Fruit fly (Drosophila melanogaster) whole organism, embryonic: ENCODE results near the gene Pi3K21B.

Source experiments
- B-H2 ChIP-seq: fragments of 200-800 bp; sonication (Bioruptor generic); optimal IDR thresholded peaks from 2 replicates; lab custom pipeline; 2018; ENCODE audit warnings: missing biosample characterization, mild to moderate bottlenecking, missing genetic modification characterization
- CG10462 ChIP-seq: fragments of 200-800 bp; sonication (Bioruptor generic); optimal IDR thresholded peaks from 2 replicates; lab custom pipeline; 2016; ENCODE audit warnings: missing biosample characterization, missing genetic modification characterization
- CG11504 ChIP-seq: fragments of 200-800 bp; sonication (Bioruptor generic); optimal IDR thresholded peaks from 3 replicates; lab custom pipeline; 2019; ENCODE audit warnings: missing biosample characterization, mild to moderate bottlenecking, missing genetic modification characterization, moderate library complexity
- CG12659 ChIP-seq: fragments of 200-800 bp; sonication (Bioruptor generic); optimal IDR thresholded peaks from 3 replicates; lab custom pipeline; 2017; ENCODE audit warnings: mild to moderate bottlenecking, missing biosample characterization, missing genetic modification reagents, missing genetic modification characterization
- CG13424 ChIP-seq: fragments of 200-800 bp; sonication (Bioruptor generic); optimal IDR thresholded peaks from 2 replicates; lab custom pipeline; 2019; ENCODE audit warnings: missing biosample characterization, mild to moderate bottlenecking, missing genetic modification characterization, moderate library complexity
- CG16813 ChIP-seq: fragments of 200-800 bp; sonication (Bioruptor generic); IDR thresholded peaks from 3 replicates; pipeline ENCODE4 v1.3.6; 2022; ENCODE audit warnings: missing biosample characterization, missing genetic modification characterization; ENCODE audit not compliant: partially characterized antibody
- CG17912 ChIP-seq: fragments of 200-800 bp; sonication (Bioruptor generic); optimal IDR thresholded peaks from 2 replicates; lab custom pipeline; 2018; ENCODE audit warnings: missing biosample characterization, mild to moderate bottlenecking, missing genetic modification characterization
- CG2199 ChIP-seq: fragments of 200-800 bp; sonication (Bioruptor generic); IDR thresholded peaks from 3 replicates; pipeline ENCODE4 v1.3.6; 2022; ENCODE audit warnings: missing biosample characterization, missing genetic modification characterization
- CG2678 ChIP-seq: fragments of 200-800 bp; sonication (Bioruptor generic); optimal IDR thresholded peaks from 3 replicates; lab custom pipeline; 2019; ENCODE audit warnings: missing biosample characterization, mild to moderate bottlenecking, missing genetic modification characterization, moderate library complexity
- CG31224 ChIP-seq: fragments of 200-800 bp; sonication (Bioruptor generic); IDR thresholded peaks from 2 replicates; pipeline ENCODE4 v1.3.6; 2022; ENCODE audit warnings: missing biosample characterization, missing genetic modification characterization
- CG3163 ChIP-seq: fragments of 200-800 bp; sonication (Bioruptor generic); optimal IDR thresholded peaks from 3 replicates; lab custom pipeline; 2016; ENCODE audit warnings: missing biosample characterization, missing genetic modification characterization
- CG32767 ChIP-seq: fragments of 200-800 bp; sonication (Bioruptor generic); IDR thresholded peaks from 2 replicates; pipeline ENCODE4 v1.3.6; 2022; ENCODE audit warnings: missing biosample characterization, missing genetic modification characterization
- CG34422 ChIP-seq: fragments of 200-800 bp; sonication (Bioruptor generic); IDR thresholded peaks from 3 replicates; pipeline ENCODE4 v1.3.6; 2022; ENCODE audit warnings: missing biosample characterization, missing genetic modification characterization
- CG7372 ChIP-seq: fragments of 200-800 bp; sonication (Bioruptor generic); IDR thresholded peaks from 2 replicates; pipeline ENCODE4 v1.3.6; 2022; ENCODE audit warnings: missing biosample characterization, missing genetic modification characterization
- CG8765 ChIP-seq: fragments of 200-800 bp; sonication (Bioruptor generic); IDR thresholded peaks from 2 replicates; pipeline ENCODE4 v1.3.6; 2022; ENCODE audit warnings: missing biosample characterization, missing genetic modification characterization
- CG9437 ChIP-seq: fragments of 200-800 bp; sonication (Bioruptor generic); optimal IDR thresholded peaks from 2 replicates; lab custom pipeline; 2018; ENCODE audit warnings: missing biosample characterization, mild to moderate bottlenecking, missing genetic modification characterization
- CG9727 ChIP-seq: fragments of 200-800 bp; sonication (Bioruptor generic); optimal IDR thresholded peaks from 3 replicates; lab custom pipeline; 2017; ENCODE audit warnings: missing biosample characterization, mild to moderate bottlenecking, missing genetic modification characterization
- CTCF ChIP-seq: fragments of 200-800 bp; sonication (Bioruptor generic); optimal IDR thresholded peaks from 2 replicates; lab custom pipeline; 2017; ENCODE audit warnings: missing biosample characterization, mild to moderate bottlenecking, missing genetic modification characterization, moderate library complexity
- Dip3 ChIP-seq: fragments of 200-800 bp; sonication (Bioruptor generic); optimal IDR thresholded peaks from 3 replicates; lab custom pipeline; 2016; ENCODE audit warnings: missing biosample characterization, missing genetic modification characterization
- HmgD ChIP-seq: fragments of 200-800 bp; sonication (Bioruptor generic); optimal IDR thresholded peaks from 3 replicates; lab custom pipeline; 2016; ENCODE audit warnings: missing biosample characterization, missing genetic modification characterization
- MTF-1 ChIP-seq: fragments of 200-800 bp; sonication (Bioruptor generic); optimal IDR thresholded peaks from 2 replicates; lab custom pipeline; 2018; ENCODE audit warnings: missing biosample characterization, mild to moderate bottlenecking, missing genetic modification characterization, borderline replicate concordance
- Opbp ChIP-seq: fragments of 200-800 bp; sonication (Bioruptor generic); IDR thresholded peaks from 3 replicates; pipeline ENCODE4 v1.3.6; 2022; ENCODE audit warnings: missing biosample characterization, missing genetic modification characterization; ENCODE audit not compliant: partially characterized antibody
- Optix ChIP-seq: fragments of 200-800 bp; sonication (Bioruptor generic); IDR thresholded peaks from 3 replicates; pipeline ENCODE4 v1.3.6; 2022; ENCODE audit warnings: missing biosample characterization, missing genetic modification characterization
- Ravus ChIP-seq: fragments of 200-800 bp; sonication (Bioruptor generic); IDR thresholded peaks from 2 replicates; pipeline ENCODE4 v1.3.6; 2022; ENCODE audit warnings: missing biosample characterization, missing genetic modification characterization
- Rx ChIP-seq: fragments of 200-800 bp; sonication (Bioruptor generic); IDR thresholded peaks from 2 replicates; pipeline ENCODE4 v1.3.6; 2022; ENCODE audit warnings: missing biosample characterization, missing genetic modification characterization
- Spps ChIP-seq: fragments of 200-800 bp; sonication (Bioruptor generic); optimal IDR thresholded peaks from 2 replicates; lab custom pipeline; 2018; ENCODE audit warnings: missing biosample characterization, mild to moderate bottlenecking, missing genetic modification characterization
- Sry-δ ChIP-seq: fragments of 200-800 bp; sonication (Bioruptor generic); optimal IDR thresholded peaks from 2 replicates; lab custom pipeline; 2016; ENCODE audit warnings: missing biosample characterization, missing genetic modification characterization
- Stat92E ChIP-seq, 3 experiments: fragments of >200 bp in 2 of 3; fragments of 200-800 bp in 1 of 3; sonication (Bioruptor generic) in 1 of 3; optimal IDR thresholded peaks; 2 replicates each; lab custom pipeline; 2017 to 2019; ENCODE audit warnings: missing biosample characterization in 3 of 3, missing genetic modification characterization in 3 of 3, mild to moderate bottlenecking in 1 of 3, moderate library complexity in 1 of 3
- Tbp ChIP-seq: fragments of >200 bp; optimal IDR thresholded peaks from 2 replicates; lab custom pipeline; 2018; ENCODE audit warnings: missing biosample characterization, missing genetic modification characterization
- Usf ChIP-seq: fragments of 200-800 bp; sonication (Bioruptor generic); optimal IDR thresholded peaks from 2 replicates; lab custom pipeline; 2017; ENCODE audit warnings: missing genotype, missing biosample characterization, missing genetic modification characterization
- YL-1 ChIP-seq: fragments of 200-800 bp; sonication (Bioruptor generic); optimal IDR thresholded peaks from 3 replicates; lab custom pipeline; 2017; ENCODE audit warnings: missing biosample characterization, mild to moderate bottlenecking, missing genetic modification characterization
- br ChIP-seq: fragments of >200 bp; optimal IDR thresholded peaks from 2 replicates; lab custom pipeline; 2017
- bsh ChIP-seq, 2 experiments: fragments of 200-800 bp; sonication (Bioruptor generic); optimal IDR thresholded peaks; 2 replicates each; lab custom pipeline; 2017 to 2018; ENCODE audit warnings: mild to moderate bottlenecking in 2 of 2, missing biosample characterization in 2 of 2, missing genetic modification characterization in 2 of 2, moderate library complexity in 1 of 2
- caup ChIP-seq: fragments of 200-800 bp; sonication (Bioruptor generic); optimal IDR thresholded peaks from 3 replicates; lab custom pipeline; 2017; ENCODE audit warnings: missing biosample characterization, mild to moderate bottlenecking, missing genetic modification characterization, moderate library complexity; ENCODE audit not compliant: severe bottlenecking
- esg ChIP-seq: fragments of 200-800 bp; sonication (Bioruptor generic); conservative IDR thresholded peaks from 2 replicates; pipeline ENCODE4 v1.3.6; 2022; ENCODE audit warnings: missing biosample characterization, missing genetic modification characterization
- gem ChIP-seq: fragments of 200-800 bp; sonication (Bioruptor generic); optimal IDR thresholded peaks from 2 replicates; lab custom pipeline; 2019; ENCODE audit warnings: missing biosample characterization, mild to moderate bottlenecking, missing genetic modification characterization, moderate library complexity
- grn ChIP-seq: fragments of 200-800 bp; sonication (Bioruptor generic); optimal IDR thresholded peaks from 3 replicates; lab custom pipeline; 2017; ENCODE audit warnings: missing biosample characterization, missing genetic modification characterization
- gro ChIP-seq: fragments of 200-800 bp; sonication (Bioruptor generic); optimal IDR thresholded peaks from 2 replicates; lab custom pipeline; 2016; ENCODE audit warnings: missing biosample characterization, missing genetic modification characterization
- jing ChIP-seq: fragments of 200-800 bp; sonication (Bioruptor generic); optimal IDR thresholded peaks from 2 replicates; lab custom pipeline; 2018; ENCODE audit warnings: missing biosample characterization, mild to moderate bottlenecking, missing genetic modification characterization
- nerfin-2 ChIP-seq: fragments of 200-800 bp; sonication (Bioruptor generic); IDR thresholded peaks from 2 replicates; pipeline ENCODE4 v1.3.6; 2022; ENCODE audit warnings: missing biosample characterization, missing genetic modification characterization; ENCODE audit not compliant: partially characterized antibody
- nmo ChIP-seq: fragments of 200-800 bp; sonication (Bioruptor generic); optimal IDR thresholded peaks from 2 replicates; lab custom pipeline; 2018; ENCODE audit warnings: missing biosample characterization, mild to moderate bottlenecking, missing genetic modification characterization, moderate library complexity
- onecut ChIP-seq: fragments of 200-800 bp; sonication (Bioruptor generic); IDR thresholded peaks from 2 replicates; pipeline ENCODE4 v1.3.6; 2022; ENCODE audit warnings: missing biosample characterization, missing genetic modification characterization
- pan ChIP-seq, 4 experiments: fragments of >200 bp in 3 of 4; fragments of 200-800 bp in 1 of 4; sonication (Bioruptor generic) in 1 of 4; optimal IDR thresholded peaks in 3 of 4; IDR thresholded peaks in 1 of 4; 2 replicates each; pipeline versions ENCODE4 v1.3.6 to Lab custom; 2017 to 2022; ENCODE audit warnings: missing biosample characterization in 2 of 4, missing genetic modification characterization in 2 of 4, mixed read lengths in 1 of 4
- peb ChIP-seq: fragments of 200-800 bp; sonication (Bioruptor generic); IDR thresholded peaks from 2 replicates; pipeline ENCODE4 v1.3.6; 2022; ENCODE audit warnings: missing biosample characterization, missing genetic modification characterization
- schlank ChIP-seq: fragments of 200-800 bp; sonication (Bioruptor generic); optimal IDR thresholded peaks from 2 replicates; lab custom pipeline; 2018; ENCODE audit warnings: missing biosample characterization, mild to moderate bottlenecking, missing genetic modification characterization
- sens ChIP-seq: fragments of 200-800 bp; sonication (Bioruptor generic); peaks from one replicate; lab custom pipeline; 2016; ENCODE audit warnings: missing biosample characterization, missing genetic modification characterization
- seq ChIP-seq: fragments of 200-800 bp; sonication (Bioruptor generic); IDR thresholded peaks from 2 replicates; pipeline ENCODE4 v1.3.6; 2022; ENCODE audit warnings: missing biosample characterization, missing genetic modification characterization
- tgo ChIP-seq: fragments of 200-800 bp; sonication (Bioruptor generic); IDR thresholded peaks from 3 replicates; pipeline ENCODE4 v1.3.6; 2022; ENCODE audit warnings: missing biosample characterization, missing genetic modification characterization
- tup ChIP-seq: fragments of 200-800 bp; sonication (Bioruptor generic); optimal IDR thresholded peaks from 2 replicates; lab custom pipeline; 2016; ENCODE audit warnings: missing biosample characterization, mild to moderate bottlenecking, missing genetic modification characterization, moderate library complexity

Gene Pi3K21B

DNA sequence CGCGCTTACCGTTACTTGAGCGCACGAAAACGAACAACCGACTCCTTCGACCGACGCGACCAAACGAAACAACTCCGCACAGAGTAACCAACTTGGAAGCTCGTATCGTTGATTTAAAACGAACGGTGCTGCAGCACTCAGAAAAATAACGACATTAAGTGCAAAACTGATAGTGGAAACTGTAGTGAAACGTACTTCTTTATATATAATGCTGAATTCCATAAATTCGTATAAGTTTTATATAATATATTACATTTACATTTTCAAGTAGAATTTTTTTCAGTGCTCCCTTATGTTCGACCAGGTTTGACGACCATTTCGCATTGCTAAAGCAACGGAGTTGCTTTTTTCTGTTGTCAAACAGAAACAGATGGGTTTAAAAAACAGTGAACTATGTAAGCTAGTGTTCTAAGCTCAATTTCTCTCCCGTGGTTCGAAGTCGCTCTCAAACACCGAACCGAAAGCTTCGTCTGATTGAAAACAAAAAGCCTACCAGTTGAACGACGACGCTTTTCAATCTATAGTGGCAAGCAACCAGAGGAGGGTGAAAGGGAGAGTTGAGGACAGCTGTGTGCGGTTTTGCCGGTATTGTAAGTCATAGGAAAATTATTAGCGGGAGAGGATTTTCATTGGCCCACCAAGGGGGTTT lies 30.1 kb upstream of the Pi3K21B start, which contains the start of gene CG17075 (continued):
- TF ChIP-seq pan (optimal IDR thresholded peaks at IDR 0.05; lab: Kevin White, UChicago) (no peak), pan (GFP tag; optimal IDR thresholded peaks at IDR 0.05 in 1 of 2, IDR thresholded peaks at IDR 0.05 in 1 of 2) (peak in 1 of 2 experiments; percentile 97), HmgD (GFP tag; lab: Kevin White, UChicago) (no peak), CG16813 (GFP tag; lab: Robert Waterston, UW) (no peak), Rx (GFP tag; lab: Robert Waterston, UW) (peak; percentile 87), schlank (tag; lab: Kevin White, UChicago) (peak; percentile 87), peb (peak; percentile 80), CG8765 (GFP tag; lab: Robert Waterston, UW) (0 out of 2 replicates have a peak, but pooled peaks have one; percentile 42), CG12659 (GFP tag; lab: Kevin White, UChicago) (peak; percentile 97), Usf (no peak), B-H2 (GFP tag; lab: Kevin White, UChicago) (peak; percentile 80), br (lab: Kevin White, UChicago) (no peak), Dip3 (GFP tag; lab: Kevin White, UChicago) (peak; percentile 71), Optix (GFP tag; lab: Robert Waterston, UW) (peak; percentile 89), CG2678 (tag; lab: Kevin White, UChicago) (peak; percentile 97), MTF-1 (GFP tag; lab: Kevin White, UChicago) (peak; percentile 69), sens (GFP tag; lab: Kevin White, UChicago) (peak; percentile 96), gro (peak; percentile 75), CG17912 (GFP tag; lab: Kevin White, UChicago) (peak; percentile 32), CG31224 (peak; percentile 87), onecut (GFP tag; lab: Robert Waterston, UW) (peak; percentile 86), CG34422 (GFP tag; lab: Robert Waterston, UW) (peak; percentile 95), bsh (GFP tag; optimal IDR thresholded peaks at IDR 0.05; lab: Kevin White, UChicago) (peak; percentile 39 to 92), gem (tag; lab: Kevin White, UChicago) (peak; percentile 97), Stat92E (GFP tag; optimal IDR thresholded peaks at IDR 0.05; lab: Kevin White, UChicago) (peak in 1 of 3 experiments; percentile 16), nmo (GFP tag; lab: Kevin White, UChicago) (peak; percentile 93), CG11504 (peak; percentile 96), CG2199 (GFP tag; lab: Robert Waterston, UW) (peak; percentile 81; the same call in 2 of the 3 replicates), Tbp (GFP tag; lab: Kevin White, UChicago) (no peak), CG32767 (GFP tag; lab: Robert Waterston, UW) (peak; percentile 91), seq (peak; percentile 94), tup (GFP tag; lab: Kevin White, UChicago) (peak; percentile 86), CTCF (peak; percentile 43), tgo (GFP tag; lab: Robert Waterston, UW) (peak; percentile 96), CG3163 (GFP tag; lab: Kevin White, UChicago) (peak; percentile 24), Ravus (GFP tag; lab: Robert Waterston, UW) (peak; percentile 90), grn (GFP tag; lab: Kevin White, UChicago) (no peak), CG7372 (GFP tag; lab: Robert Waterston, UW) (peak; percentile 94), CG9437 (GFP tag; lab: Kevin White, UChicago) (peak; percentile 87), jing (GFP tag; lab: Kevin White, UChicago) (peak; percentile 88), Opbp (no peak), CG13424 (tag; lab: Kevin White, UChicago) (peak; percentile 95), nerfin-2 (GFP tag; lab: Robert Waterston, UW) (no peak), YL-1 (GFP tag; lab: Kevin White, UChicago) (peak; percentile 63), CG9727 (GFP tag; lab: Kevin White, UChicago) (peak; percentile 94), Spps (peak; percentile 64), CG10462 (GFP tag; lab: Kevin White, UChicago) (peak; percentile 88), caup (peak; percentile 96), esg (GFP tag; lab: Robert Waterston, UW) (peak; percentile 93), Sry-δ (GFP tag; lab: Kevin White, UChicago) (peak; percentile 28)
